Worm (Caenorhabditis elegans) whole organism, L4 larva: Measurements from ENCODE around the gene spp-7.

Experiments used
- D1046.2 ChIP-seq: fragments of 200-800 bp; sonication (Bioruptor generic); IDR thresholded peaks from 2 replicates; pipeline ENCODE4 v1.3.6; 2022; ENCODE audit warnings: missing genetic modification characterization, missing compliant biosample characterization
- F26F4.8 ChIP-seq: fragments of 200-800 bp; sonication (Bioruptor generic); conservative IDR thresholded peaks from 2 replicates; pipeline ENCODE4 v1.3.6; 2022; ENCODE audit warnings: missing genetic modification characterization, missing compliant biosample characterization
- F49E8.2 ChIP-seq: sonication (generic microtip); optimal IDR thresholded peaks from 2 replicates; lab custom pipeline; 2016; ENCODE audit warnings: missing compliant biosample characterization, mild to moderate bottlenecking, missing genetic modification characterization, borderline replicate concordance
- T26A8.4 ChIP-seq: fragments of 200-800 bp; sonication (Bioruptor generic); IDR thresholded peaks from 2 replicates; pipeline ENCODE4 v1.3.6; 2022; ENCODE audit warnings: missing genetic modification characterization, missing compliant biosample characterization
- Y105C5A.15 ChIP-seq: fragments of 200-800 bp; sonication (Bioruptor generic); IDR thresholded peaks from 2 replicates; pipeline ENCODE4 v1.3.6; 2022; ENCODE audit warnings: missing genetic modification characterization, missing compliant biosample characterization
- Y5F2A.4 ChIP-seq: fragments of 200-800 bp; sonication (Bioruptor generic); optimal IDR thresholded peaks from 2 replicates; lab custom pipeline; 2018; ENCODE audit warnings: mild to moderate bottlenecking, missing genetic modification characterization, missing compliant biosample characterization
- ZK546.5 ChIP-seq, 2 experiments: sonication (generic microtip); optimal IDR thresholded peaks; 2 replicates each; lab custom pipeline; 2017; ENCODE audit warnings: missing biosample characterization in 2 of 2, missing genetic modification characterization in 2 of 2
- aha-1 ChIP-seq: fragments of 150-350 bp; peaks from one replicate; lab custom pipeline; 2014; ENCODE audit warnings: missing biosample characterization, missing genetic modification characterization
- ceh-20 ChIP-seq: fragments of 200-800 bp; sonication (Bioruptor generic); IDR thresholded peaks from 2 replicates; pipeline ENCODE4 v1.3.6; 2022; ENCODE audit warnings: missing genetic modification reagents, missing genetic modification characterization, missing compliant biosample characterization
- ceh-28 ChIP-seq: fragments of 150-350 bp; optimal IDR thresholded peaks from 2 replicates; lab custom pipeline; 2014; ENCODE audit warnings: missing biosample characterization, missing genetic modification reagents, missing genetic modification characterization
- ceh-32 ChIP-seq: sonication (generic microtip); optimal IDR thresholded peaks from 2 replicates; lab custom pipeline; 2016; ENCODE audit warnings: mild to moderate bottlenecking, missing genetic modification characterization, missing compliant biosample characterization; ENCODE audit not compliant: poor library complexity
- ceh-62 ChIP-seq: sonication (generic microtip); optimal IDR thresholded peaks from 2 replicates; lab custom pipeline; 2017; ENCODE audit warnings: missing biosample characterization, missing genetic modification characterization
- ceh-82 ChIP-seq: sonication (generic microtip); optimal IDR thresholded peaks from 2 replicates; lab custom pipeline; 2017; ENCODE audit warnings: missing biosample characterization, missing genetic modification characterization
- cey-2 ChIP-seq: sonication (generic microtip); optimal IDR thresholded peaks from 3 replicates; lab custom pipeline; 2017; ENCODE audit warnings: missing genetic modification characterization, mild to moderate bottlenecking, missing compliant biosample characterization, antibody characterized with exemption, borderline replicate concordance; ENCODE audit not compliant: insufficient read depth
- daf-16 ChIP-seq, 3 experiments: sonication (generic microtip); optimal IDR thresholded peaks; 2 replicates each; lab custom pipeline; 2016 to 2017; ENCODE audit warnings: missing genetic modification characterization in 3 of 3, missing genetic modification reagents in 3 of 3, mild to moderate bottlenecking in 2 of 3, missing compliant biosample characterization in 2 of 3, missing biosample characterization in 1 of 3, moderate library complexity in 1 of 3
- daf-19 ChIP-seq: fragments of 200-800 bp; sonication (Bioruptor generic); conservative IDR thresholded peaks from 2 replicates; pipeline ENCODE4 v1.3.6; 2022; ENCODE audit warnings: missing genetic modification characterization, missing compliant biosample characterization
- dmd-6 ChIP-seq: fragments of 200-800 bp; sonication (Bioruptor generic); IDR thresholded peaks from 2 replicates; pipeline ENCODE4 v1.3.6; 2022; ENCODE audit warnings: missing genetic modification reagents, missing genetic modification characterization, missing compliant biosample characterization
- dmd-8 ChIP-seq: fragments of 200-800 bp; sonication (Bioruptor generic); IDR thresholded peaks from 2 replicates; pipeline ENCODE4 v1.3.6; 2022; ENCODE audit warnings: missing genetic modification characterization, missing compliant biosample characterization
- dmd-9 ChIP-seq: fragments of 200-800 bp; sonication (Bioruptor generic); IDR thresholded peaks from 2 replicates; pipeline ENCODE4 v1.3.6; 2022; ENCODE audit warnings: missing genetic modification reagents, missing genetic modification characterization, missing compliant biosample characterization
- duxl-1 ChIP-seq: sonication (generic microtip); optimal IDR thresholded peaks from 2 replicates; lab custom pipeline; 2016; ENCODE audit warnings: mild to moderate bottlenecking, missing genetic modification characterization, moderate library complexity, missing compliant biosample characterization; ENCODE audit not compliant: poor library complexity
- dve-1 ChIP-seq: sonication (generic microtip); optimal IDR thresholded peaks from 2 replicates; lab custom pipeline; 2017; ENCODE audit warnings: antibody characterized with exemption, mild to moderate bottlenecking, missing genetic modification characterization, missing compliant biosample characterization; ENCODE audit not compliant: insufficient read depth
- gei-8 ChIP-seq: fragments of 200-800 bp; sonication (Bioruptor generic); optimal IDR thresholded peaks from 2 replicates; lab custom pipeline; 2018; ENCODE audit warnings: mild to moderate bottlenecking, missing genetic modification characterization, missing compliant biosample characterization
- hif-1 ChIP-seq, 2 experiments: sonication (generic microtip); optimal IDR thresholded peaks; 2 replicates each; lab custom pipeline; 2016 to 2017; ENCODE audit warnings: missing compliant biosample characterization in 2 of 2, missing genetic modification characterization in 2 of 2, missing genetic modification reagents in 2 of 2, missing genotype in 2 of 2, mild to moderate bottlenecking in 1 of 2
- hlh-11 ChIP-seq: fragments of 200-800 bp; sonication (Bioruptor generic); optimal IDR thresholded peaks from 2 replicates; lab custom pipeline; 2018; ENCODE audit warnings: mild to moderate bottlenecking, missing genetic modification characterization, missing compliant biosample characterization
- hlh-30 ChIP-seq: sonication (generic microtip); optimal IDR thresholded peaks from 2 replicates; lab custom pipeline; 2017; ENCODE audit warnings: antibody characterized with exemption, mild to moderate bottlenecking, missing genetic modification characterization, missing compliant biosample characterization; ENCODE audit not compliant: insufficient read depth
- lim-7 ChIP-seq: fragments of 200-800 bp; sonication (Bioruptor generic); IDR thresholded peaks from 2 replicates; pipeline ENCODE4 v1.3.6; 2022; ENCODE audit warnings: missing genetic modification characterization, missing compliant biosample characterization
- lin-13 ChIP-seq: fragments of 150-350 bp; optimal IDR thresholded peaks from 2 replicates; lab custom pipeline; 2014; ENCODE audit warnings: missing biosample characterization, missing genetic modification reagents, missing genetic modification characterization
- madf-5 ChIP-seq, 2 experiments: fragments of 200-800 bp; sonication (Bioruptor generic); IDR thresholded peaks; 2 replicates each; pipeline ENCODE4 v1.3.6; 2022; ENCODE audit warnings: missing compliant biosample characterization in 2 of 2, missing genetic modification characterization in 2 of 2
- mdl-1 ChIP-seq, 2 experiments: fragments of 150-350 bp in 1 of 2; sonication (generic microtip) in 1 of 2; optimal IDR thresholded peaks; 2 replicates each; lab custom pipeline; 2014 to 2017; ENCODE audit warnings: missing biosample characterization in 2 of 2, missing genetic modification characterization in 2 of 2
- mep-1 ChIP-seq: fragments of 150-350 bp; sonication (generic microtip); optimal IDR thresholded peaks from 3 replicates; lab custom pipeline; 2014; ENCODE audit warnings: missing biosample characterization, missing genetic modification characterization
- mxl-2 ChIP-seq: fragments of 200-800 bp; sonication (Bioruptor generic); conservative IDR thresholded peaks from 2 replicates; pipeline ENCODE4 v1.3.6; 2022; ENCODE audit warnings: missing genetic modification reagents, missing genetic modification characterization, missing compliant biosample characterization
- nhr-10 ChIP-seq: fragments of 150-350 bp; optimal IDR thresholded peaks from 2 replicates; lab custom pipeline; 2014; ENCODE audit warnings: missing biosample characterization, missing genetic modification characterization
- nhr-28 ChIP-seq: fragments of 150-350 bp; optimal IDR thresholded peaks from 2 replicates; lab custom pipeline; 2014; ENCODE audit warnings: missing biosample characterization, missing genetic modification characterization
- nhr-77 ChIP-seq: fragments of 150-350 bp; optimal IDR thresholded peaks from 2 replicates; lab custom pipeline; 2014; ENCODE audit warnings: missing biosample characterization, missing genetic modification characterization
- php-3 ChIP-seq: fragments of 200-800 bp; sonication (Bioruptor generic); IDR thresholded peaks from 2 replicates; pipeline ENCODE4 v1.3.6; 2022; ENCODE audit warnings: missing genetic modification reagents, missing genetic modification characterization, missing compliant biosample characterization
- pqm-1 ChIP-seq: sonication (generic microtip); optimal IDR thresholded peaks from 2 replicates; lab custom pipeline; 2017; ENCODE audit warnings: missing biosample characterization, missing genetic modification characterization
- rbr-2 ChIP-seq: sonication (generic microtip); optimal IDR thresholded peaks from 2 replicates; lab custom pipeline; 2016; ENCODE audit warnings: missing genotype, missing genetic modification characterization, missing compliant biosample characterization
- set-16 ChIP-seq: fragments of 200-800 bp; sonication (Bioruptor generic); IDR thresholded peaks from 2 replicates; pipeline ENCODE4 v1.3.6; 2022; ENCODE audit warnings: missing genetic modification reagents, missing genetic modification characterization, missing compliant biosample characterization
- spr-3 ChIP-seq: fragments of 200-800 bp; sonication (Bioruptor generic); optimal IDR thresholded peaks from 2 replicates; lab custom pipeline; 2018; ENCODE audit warnings: mild to moderate bottlenecking, missing genetic modification characterization, missing compliant biosample characterization
- tra-1 ChIP-seq: fragments of 200-800 bp; sonication (Bioruptor generic); IDR thresholded peaks from 2 replicates; pipeline ENCODE4 v1.3.6; 2022; ENCODE audit warnings: missing genetic modification reagents, missing genetic modification characterization, missing compliant biosample characterization
- unc-39 ChIP-seq: sonication (generic microtip); optimal IDR thresholded peaks from 2 replicates; lab custom pipeline; 2017; ENCODE audit warnings: missing biosample characterization, missing genetic modification characterization
- unc-62 ChIP-seq, 3 experiments: fragments of 150-350 bp in 1 of 3; sonication (generic microtip); optimal IDR thresholded peaks in 2 of 3; peaks in 1 of 3; 1 replicate in 1 of 3; 2 replicates in 2 of 3; lab custom pipeline; 2014 to 2017; ENCODE audit warnings: missing biosample characterization in 3 of 3, missing genetic modification characterization in 3 of 3, missing genetic modification reagents in 3 of 3, missing genotype in 1 of 3
- zfp-2 ChIP-seq: sonication (generic microtip); optimal IDR thresholded peaks from 2 replicates; lab custom pipeline; 2016; ENCODE audit warnings: mild to moderate bottlenecking, missing genetic modification characterization, missing compliant biosample characterization

spp-7 gene

ce11 chrIV:5377062-5377461 lies 38.5 kb downstream of the spp-7 start, which contains the start of gene elo-5:
TSS of gene elo-5 (minus strand) at chrIV:5377117.
- TF ChIP-seq duxl-1 (tag; lab: Kevin White, UChicago): no peak
- peak; percentile 37 for TF ChIP-seq pqm-1 (tag; lab: Kevin White, UChicago)
- peak; percentile 25 for TF ChIP-seq hlh-30
- TF ChIP-seq daf-16 (GFP tag; optimal IDR thresholded peaks at IDR 0.05; lab: Kevin White, UChicago): no peak
- TF ChIP-seq daf-16 (tag; optimal IDR thresholded peaks at IDR 0.05; lab: Kevin White, UChicago): peak; percentile 75
- TF ChIP-seq dmd-6: peak; percentile 53
- TF ChIP-seq dve-1 (tag; lab: Kevin White, UChicago): peak; percentile 35
- TF ChIP-seq nhr-28: peak; percentile 45
- peak; percentile 63 for TF ChIP-seq hlh-11 (tag; lab: Kevin White, UChicago)
- peak; percentile 48 for TF ChIP-seq aha-1 (tag; lab: Kevin White, UChicago)
- no peak for TF ChIP-seq F49E8.2 (tag; lab: Kevin White, UChicago)

- TF ChIP-seq ceh-82 (tag; lab: Kevin White, UChicago) (no peak), Y5F2A.4 (no peak), aha-1 (tag; lab: Kevin White, UChicago) (peak; percentile 53), lim-7 (GFP tag; lab: Robert Waterston, UW) (peak; percentile 14; the same call in 1 of the 2 replicates), duxl-1 (tag; lab: Kevin White, UChicago) (peak; percentile 31), D1046.2 (GFP tag; lab: Robert Waterston, UW) (peak; percentile 25; the same call in 1 of the 2 replicates), Y105C5A.15 (GFP tag; lab: Robert Waterston, UW) (peak; percentile 60; the same call in 1 of the 2 replicates), tra-1 (GFP tag; lab: Robert Waterston, UW) (peak; percentile 18; the same call in 1 of the 2 replicates), daf-16 (GFP tag; optimal IDR thresholded peaks at IDR 0.05; lab: Kevin White, UChicago) (no peak), daf-16 (tag; optimal IDR thresholded peaks at IDR 0.05; lab: Kevin White, UChicago) (peak; percentile 4), gei-8 (GFP tag; lab: Kevin White, UChicago) (peak; percentile 57)
These were observed 40.6 kb downstream of the spp-7 start for ce11 chrIV:5374946-5375345.

- TF ChIP-seq pqm-1 (tag; lab: Kevin White, UChicago) (peak; percentile 8), Y5F2A.4 (no peak), dve-1 (tag; lab: Kevin White, UChicago) (peak; percentile 36), mep-1 (tag; lab: Kevin White, UChicago) (peak; percentile 44), cey-2 (tag; lab: Kevin White, UChicago) (no peak), mdl-1 (tag; optimal IDR thresholded peaks at IDR 0.05; lab: Kevin White, UChicago) (no peak), nhr-77 (tag; lab: Kevin White, UChicago) (peak; percentile 14), dmd-6 (peak; percentile 37), set-16 (no peak), unc-62 (GFP tag; optimal IDR thresholded peaks at IDR 0.05 in 1 of 2; lab: Kevin White, UChicago) (peak in 1 of 2 experiments; percentile 51), unc-62 (tag; optimal IDR thresholded peaks at IDR 0.05; lab: Kevin White, UChicago) (no peak), F26F4.8 (no peak), nhr-10 (tag; lab: Kevin White, UChicago) (no peak), php-3 (GFP tag; lab: Robert Waterston, UW) (peak; percentile 5; the same call in 1 of the 2 replicates), ceh-32 (tag; lab: Kevin White, UChicago) (no peak), daf-16 (GFP tag; optimal IDR thresholded peaks at IDR 0.05; lab: Kevin White, UChicago) (no peak), daf-16 (tag; optimal IDR thresholded peaks at IDR 0.05; lab: Kevin White, UChicago) (peak; percentile 61)
These were observed 41.3 kb downstream of the spp-7 start for ce11 chrIV:5374321-5374720.

ce11 chrIV:5370914-5371313 lies 44.7 kb downstream of the spp-7 start:
- TF ChIP-seq hif-1 (tag; optimal IDR thresholded peaks at IDR 0.05; lab: Kevin White, UChicago): no peak
- no peak for TF ChIP-seq ceh-20 (GFP tag; lab: Robert Waterston, UW)
- peak; percentile 47 for TF ChIP-seq dve-1 (tag; lab: Kevin White, UChicago)
- no peak for TF ChIP-seq ZK546.5 (tag; optimal IDR thresholded peaks at IDR 0.05; lab: Kevin White, UChicago)
- TF ChIP-seq zfp-2 (tag; lab: Kevin White, UChicago): no peak
- TF ChIP-seq ceh-62 (tag; lab: Kevin White, UChicago): no peak
- no peak for TF ChIP-seq dmd-9 (GFP tag; lab: Robert Waterston, UW)
- no peak for TF ChIP-seq dmd-8 (GFP tag; lab: Robert Waterston, UW)
- no peak for TF ChIP-seq lin-13 (GFP tag; lab: Kevin White, UChicago)
- TF ChIP-seq madf-5 (GFP tag; IDR thresholded peaks at IDR 0.05; lab: Robert Waterston, UW): no peak
- no peak for TF ChIP-seq T26A8.4 (GFP tag; lab: Robert Waterston, UW)
- no peak for TF ChIP-seq spr-3 (GFP tag; lab: Kevin White, UChicago)
- no peak for TF ChIP-seq daf-19 (GFP tag; lab: Robert Waterston, UW)
- TF ChIP-seq rbr-2 (tag; lab: Kevin White, UChicago): no peak
- no peak for TF ChIP-seq mxl-2 (GFP tag; lab: Robert Waterston, UW)
- TF ChIP-seq nhr-10 (tag; lab: Kevin White, UChicago): no peak
- no peak for TF ChIP-seq ceh-28
- TF ChIP-seq unc-39: no peak
